Worm (Caenorhabditis elegans) whole organism, L1 larva: ENCODE results near the gene K04A8.20.
"Not testable (repeated sequence)": the region's sequence is repeated elsewhere in the genome, so short reads cannot be mapped to it uniquely, and the experiment has no call there.

Experiments used
- C04F5.9 ChIP-seq: sonication (generic microtip); optimal IDR thresholded peaks from 2 replicates; lab custom pipeline; 2016; ENCODE audit warnings: missing genetic modification characterization, missing compliant biosample characterization
- nhr-77 ChIP-seq: fragments of 150-350 bp; optimal IDR thresholded peaks from 2 replicates; lab custom pipeline; 2014; ENCODE audit warnings: missing biosample characterization, missing genetic modification characterization
- ztf-4 ChIP-seq: fragments of 150-350 bp; optimal IDR thresholded peaks from 2 replicates; lab custom pipeline; 2014; ENCODE audit warnings: missing biosample characterization, missing genetic modification characterization

- not testable (repeated sequence) for TF ChIP-seq nhr-77, ztf-4, C04F5.9 (tag; lab: Kevin White, UChicago)
Observed at ce11 chrV:6581762-6582161, 32.5 kb downstream of the K04A8.20 start, which contains the start of gene ZK1055.4.
